Worm (Caenorhabditis elegans) whole organism, late embryonic: ENCODE measurements around the gene aps-2.

Experiments used
- C38D4.7 ChIP-seq: fragments of 200-800 bp; sonication (Bioruptor generic); optimal IDR thresholded peaks from 2 replicates; lab custom pipeline; 2018; ENCODE audit warnings: mild to moderate bottlenecking, missing genetic modification characterization, moderate library complexity, missing compliant biosample characterization
- K02D7.2 ChIP-seq: sonication (generic microtip); optimal IDR thresholded peaks from 2 replicates; lab custom pipeline; 2017; ENCODE audit warnings: mild to moderate bottlenecking, missing genetic modification characterization, missing compliant biosample characterization
- ahr-1 ChIP-seq: sonication (generic microtip); optimal IDR thresholded peaks from 2 replicates; lab custom pipeline; 2016; ENCODE audit warnings: missing genetic modification characterization, missing compliant biosample characterization
- ama-1 ChIP-seq: fragments of 150-350 bp; optimal IDR thresholded peaks from 2 replicates; lab custom pipeline; 2014
- ceh-14 ChIP-seq: sonication (generic microtip); optimal IDR thresholded peaks from 2 replicates; lab custom pipeline; 2016; ENCODE audit warnings: missing genotype, missing genetic modification characterization, missing compliant biosample characterization
- ceh-18 ChIP-seq: sonication (generic microtip); optimal IDR thresholded peaks from 2 replicates; lab custom pipeline; 2016; ENCODE audit warnings: missing genetic modification characterization, missing compliant biosample characterization
- ceh-22 ChIP-seq: sonication (generic microtip); optimal IDR thresholded peaks from 2 replicates; lab custom pipeline; 2017; ENCODE audit warnings: missing biosample characterization, missing genetic modification characterization
- ceh-34 ChIP-seq: sonication (generic microtip); optimal IDR thresholded peaks from 2 replicates; lab custom pipeline; 2016; ENCODE audit warnings: mild to moderate bottlenecking, missing genetic modification characterization, missing compliant biosample characterization
- ceh-48 ChIP-seq: sonication (generic microtip); optimal IDR thresholded peaks from 2 replicates; lab custom pipeline; 2016; ENCODE audit warnings: missing genetic modification characterization, inconsistent platforms, missing compliant biosample characterization
- dmd-4 ChIP-seq: sonication (generic microtip); optimal IDR thresholded peaks from 2 replicates; lab custom pipeline; 2016; ENCODE audit warnings: borderline replicate concordance, missing genetic modification characterization, missing compliant biosample characterization
- elt-2 ChIP-seq: sonication (generic microtip); optimal IDR thresholded peaks from 2 replicates; lab custom pipeline; 2016; ENCODE audit warnings: missing genetic modification reagents, missing genetic modification characterization, missing compliant biosample characterization
- eyg-1 ChIP-seq: sonication (generic microtip); optimal IDR thresholded peaks from 2 replicates; lab custom pipeline; 2016; ENCODE audit warnings: missing genotype, missing genetic modification characterization, missing compliant biosample characterization
- gmeb-2 ChIP-seq: sonication (generic microtip); optimal IDR thresholded peaks from 2 replicates; lab custom pipeline; 2016; ENCODE audit warnings: missing genetic modification characterization, inconsistent platforms, missing compliant biosample characterization
- hlh-15 ChIP-seq: sonication (generic microtip); optimal IDR thresholded peaks from 2 replicates; lab custom pipeline; 2016; ENCODE audit warnings: missing genetic modification characterization, missing compliant biosample characterization
- hlh-30 ChIP-seq: sonication (generic microtip); optimal IDR thresholded peaks from 2 replicates; lab custom pipeline; 2017; ENCODE audit warnings: antibody characterized with exemption, missing genetic modification characterization, missing compliant biosample characterization; ENCODE audit not compliant: insufficient read depth
- hlh-6 ChIP-seq: sonication (generic microtip); optimal IDR thresholded peaks from 2 replicates; lab custom pipeline; 2016; ENCODE audit warnings: missing genotype, missing genetic modification characterization, missing compliant biosample characterization
- hlh-8 ChIP-seq: sonication (generic microtip); optimal IDR thresholded peaks from 2 replicates; lab custom pipeline; 2016; ENCODE audit warnings: missing genotype, missing genetic modification characterization, missing compliant biosample characterization
- lin-11 ChIP-seq: fragments of 200-800 bp; sonication (Bioruptor generic); optimal IDR thresholded peaks from 2 replicates; lab custom pipeline; 2018; ENCODE audit warnings: mild to moderate bottlenecking, missing genetic modification characterization, missing compliant biosample characterization
- mec-3 ChIP-seq: sonication (generic microtip); optimal IDR thresholded peaks from 2 replicates; lab custom pipeline; 2016; ENCODE audit warnings: borderline replicate concordance, missing genetic modification characterization, missing compliant biosample characterization
- nhr-11 ChIP-seq: fragments of 150-350 bp; optimal IDR thresholded peaks from 2 replicates; lab custom pipeline; 2014; ENCODE audit warnings: missing biosample characterization, missing genetic modification characterization
- nhr-232 ChIP-seq: sonication (generic microtip); optimal IDR thresholded peaks from 2 replicates; lab custom pipeline; 2016; ENCODE audit warnings: missing genetic modification characterization, missing compliant biosample characterization
- npax-4 ChIP-seq: sonication (generic microtip); optimal IDR thresholded peaks from 2 replicates; lab custom pipeline; 2016; ENCODE audit warnings: missing genetic modification characterization, missing compliant biosample characterization
- odd-2 ChIP-seq: sonication (generic microtip); optimal IDR thresholded peaks from 2 replicates; lab custom pipeline; 2017; ENCODE audit warnings: antibody characterized with exemption, mild to moderate bottlenecking, missing genetic modification characterization, missing compliant biosample characterization
- pag-3 ChIP-seq: sonication (generic microtip); optimal IDR thresholded peaks from 2 replicates; lab custom pipeline; 2016; ENCODE audit warnings: missing compliant biosample characterization, missing genetic modification characterization, borderline replicate concordance
- pqm-1 ChIP-seq: sonication (generic microtip); optimal IDR thresholded peaks from 2 replicates; lab custom pipeline; 2016; ENCODE audit warnings: missing genetic modification characterization, missing compliant biosample characterization
- ref-2 ChIP-seq: sonication (generic microtip); optimal IDR thresholded peaks from 2 replicates; lab custom pipeline; 2016; ENCODE audit warnings: missing genetic modification characterization, missing compliant biosample characterization
- rnt-1 ChIP-seq: sonication (generic microtip); optimal IDR thresholded peaks from 2 replicates; lab custom pipeline; 2016; ENCODE audit warnings: missing genetic modification characterization, missing compliant biosample characterization
- sdc-2 ChIP-seq: sonication (generic microtip); optimal IDR thresholded peaks from 2 replicates; lab custom pipeline; 2016; ENCODE audit warnings: missing genotype, missing genetic modification characterization, missing compliant biosample characterization
- sox-2 ChIP-seq: fragments of 200-800 bp; sonication (Bioruptor generic); IDR thresholded peaks from 2 replicates; pipeline ENCODE4 v1.3.6; 2022; ENCODE audit warnings: missing genetic modification reagents, missing genetic modification characterization, missing compliant biosample characterization
- sox-4 ChIP-seq: sonication (generic microtip); optimal IDR thresholded peaks from 2 replicates; lab custom pipeline; 2017; ENCODE audit warnings: mild to moderate bottlenecking, missing genetic modification characterization, inconsistent platforms, missing compliant biosample characterization
- tbx-2 ChIP-seq: sonication (generic microtip); optimal IDR thresholded peaks from 2 replicates; lab custom pipeline; 2016; ENCODE audit warnings: missing genetic modification characterization, missing compliant biosample characterization
- tbx-7 ChIP-seq: sonication (generic microtip); optimal IDR thresholded peaks from 2 replicates; lab custom pipeline; 2016; ENCODE audit warnings: missing genotype, missing genetic modification characterization, missing compliant biosample characterization
- unc-42 ChIP-seq: sonication (generic microtip); optimal IDR thresholded peaks from 2 replicates; lab custom pipeline; 2016; ENCODE audit warnings: missing genotype, missing genetic modification characterization, missing compliant biosample characterization
- unc-55 ChIP-seq: sonication (generic microtip); optimal IDR thresholded peaks from 2 replicates; lab custom pipeline; 2017; ENCODE audit warnings: missing biosample characterization, missing genetic modification reagents, missing genetic modification characterization
- zip-5 ChIP-seq: sonication (generic microtip); optimal IDR thresholded peaks from 2 replicates; lab custom pipeline; 2016; ENCODE audit warnings: missing genetic modification characterization, missing compliant biosample characterization

Gene aps-2

DNA sequence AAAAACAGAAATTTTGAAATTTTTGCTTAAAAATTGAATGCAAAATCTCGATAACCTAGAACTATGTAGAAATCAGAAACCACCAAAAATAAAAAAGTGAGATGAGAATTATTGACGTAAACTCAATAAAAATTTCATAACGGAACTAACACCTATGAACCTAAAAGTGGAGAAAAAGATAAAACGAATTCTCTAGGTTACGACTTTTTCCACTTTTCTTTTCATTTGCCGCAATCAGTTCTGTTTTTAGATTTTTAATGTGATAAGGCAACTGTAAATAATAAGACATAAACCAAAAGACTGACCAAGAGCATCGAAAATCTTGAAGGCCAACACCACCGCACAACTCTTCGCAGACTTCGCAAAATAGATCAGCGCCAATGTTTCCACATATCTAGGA, 44.0 kb downstream of the aps-2 start:
- no peak for TF ChIP-seq odd-2 (tag; lab: Kevin White, UChicago)

DNA sequence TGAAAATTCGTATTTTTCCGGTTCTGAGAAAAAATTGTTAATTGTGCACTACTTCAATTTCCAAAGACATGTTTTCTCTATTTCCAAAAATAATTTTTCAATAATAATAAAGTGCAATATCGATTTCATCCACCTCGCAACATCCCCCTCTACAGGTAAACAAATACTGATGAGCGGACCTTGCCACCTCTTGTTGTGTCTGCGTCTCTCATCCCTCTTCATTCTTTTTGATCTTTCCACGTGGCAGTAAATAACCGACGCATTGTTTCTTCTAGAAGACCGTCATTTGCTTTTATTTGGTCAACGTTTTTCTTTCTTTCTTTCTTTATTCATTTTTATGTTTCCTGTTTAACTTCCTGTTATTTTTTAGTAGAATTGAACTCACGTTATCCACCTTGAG, 45.2 kb downstream of the aps-2 start:
- TF ChIP-seq lin-11 (tag; lab: Kevin White, UChicago) (no peak), sox-4 (no peak), pqm-1 (no peak), zip-5 (no peak), gmeb-2 (tag; lab: Kevin White, UChicago) (no peak), tbx-7 (tag; lab: Kevin White, UChicago) (no peak), K02D7.2 (no peak), C38D4.7 (GFP tag; lab: Kevin White, UChicago) (no peak), ama-1 (lab: Kevin White, UChicago) (no peak), ceh-14 (tag; lab: Kevin White, UChicago) (no peak), npax-4 (no peak), hlh-15 (tag; lab: Kevin White, UChicago) (no peak), pag-3 (tag; lab: Kevin White, UChicago) (no peak), nhr-11 (tag; lab: Kevin White, UChicago) (no peak), ref-2 (tag; lab: Kevin White, UChicago) (no peak), ahr-1 (no peak), ceh-48 (tag; lab: Kevin White, UChicago) (no peak)

- TF ChIP-seq unc-55 (peak; percentile 40), ceh-34 (tag; lab: Kevin White, UChicago) (no peak), rnt-1 (tag; lab: Kevin White, UChicago) (peak; percentile 13), hlh-6 (no peak), tbx-2 (tag; lab: Kevin White, UChicago) (peak; percentile 26), elt-2 (tag; lab: Kevin White, UChicago) (no peak), dmd-4 (tag; lab: Kevin White, UChicago) (peak; percentile 0), pqm-1 (no peak), hlh-15 (tag; lab: Kevin White, UChicago) (no peak), unc-42 (tag; lab: Kevin White, UChicago) (peak; percentile 28), sdc-2 (tag; lab: Kevin White, UChicago) (peak; percentile 12)
- TF ChIP-seq, all 69 proteins: peak for 6
Measured at ce11 chrX:4504108-4504668, 46.1 kb downstream of the aps-2 start, which contains the start of gene dgk-2. dgk-2 (minus strand) TSS chrX:4504388.

DNA sequence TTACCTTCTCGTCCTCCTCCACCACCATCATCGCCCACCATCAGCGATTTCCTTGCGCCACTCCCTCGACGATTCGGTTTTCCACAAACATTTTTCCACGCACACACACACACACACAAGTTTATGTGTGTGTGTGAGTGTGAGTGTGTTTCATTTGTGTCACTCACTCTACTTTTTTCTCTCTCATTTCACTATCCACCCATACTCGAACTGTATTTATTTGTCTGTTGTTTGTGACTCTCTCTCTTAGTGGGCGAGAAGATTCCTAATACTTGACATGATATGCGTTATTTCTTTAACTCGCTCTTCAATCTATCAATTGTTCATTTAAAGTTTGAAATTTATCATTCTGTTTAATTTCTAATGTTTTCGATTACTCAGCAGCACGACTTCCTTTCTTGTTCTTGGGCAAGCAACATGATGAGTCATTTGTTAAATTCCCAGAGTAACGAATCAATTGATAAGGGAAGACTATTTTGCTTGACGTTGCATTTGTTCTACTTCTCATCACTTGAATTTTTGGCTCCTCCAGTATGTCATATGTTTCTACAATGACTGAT, 49.1 kb downstream of the aps-2 start:
- TF ChIP-seq ceh-18 (tag; lab: Kevin White, UChicago) (peak; percentile 10), K02D7.2 (no peak)
- TF ChIP-seq, all 69 proteins: peak for 1

- TF ChIP-seq ama-1 (lab: Kevin White, UChicago) (no peak), ceh-22 (tag; lab: Kevin White, UChicago) (no peak), ceh-18 (tag; lab: Kevin White, UChicago) (no peak), mec-3 (no peak), pqm-1 (no peak), sox-2 (GFP tag; lab: Robert Waterston, UW) (no peak), nhr-232 (tag; lab: Kevin White, UChicago) (no peak), hlh-8 (tag; lab: Kevin White, UChicago) (no peak), hlh-30 (no peak), pag-3 (tag; lab: Kevin White, UChicago) (no peak), eyg-1 (tag; lab: Kevin White, UChicago) (no peak)
Measured at ce11 chrX:4508209-4508608, 50.1 kb downstream of the aps-2 start, which contains the start of gene rhi-1. rhi-1 (plus strand) TSS chrX:4508509.
